Fruit fly (Drosophila melanogaster): ENCODE data around the gene CG34277.

Gene CG34277

dm6 chr3R:5323741-5324538, 45.4 kb upstream of the CG34277 start (continued):
- no peak for TF ChIP-seq esg (GFP tag; conservative IDR thresholded peaks at IDR 0.05)
- no peak for TF ChIP-seq Ptx1 (GFP tag; IDR thresholded peaks at IDR 0.05)
- TF ChIP-seq CG13296 (GFP tag; optimal IDR thresholded peaks at IDR 0.05): no peak
- TF ChIP-seq CG13624 (GFP tag; optimal IDR thresholded peaks at IDR 0.05): no peak
- TF ChIP-seq da (GFP tag; optimal IDR thresholded peaks at IDR 0.05): no peak
- TF ChIP-seq MTF-1 (GFP tag; optimal IDR thresholded peaks at IDR 0.05; ENCODE audit: borderline replicate concordance): peak; percentile 3
- no peak for TF ChIP-seq hkb (optimal IDR thresholded peaks at IDR 0.05)
- TF ChIP-seq hkb (GFP tag; IDR thresholded peaks at IDR 0.05): no peak
- TF ChIP-seq ftz-f1 (GFP tag; optimal IDR thresholded peaks at IDR 0.05): no peak
- TF ChIP-seq CG5180 (GFP tag; optimal IDR thresholded peaks at IDR 0.05): peak; percentile 41
- TF ChIP-seq CG31441 (GFP tag; IDR thresholded peaks at IDR 0.05): no peak
- TF ChIP-seq her (GFP tag; optimal IDR thresholded peaks at IDR 0.05): no peak
- no peak for TF ChIP-seq bowl (GFP tag; IDR thresholded peaks at IDR 0.05)
- TF ChIP-seq Sry-δ (GFP tag; optimal IDR thresholded peaks at IDR 0.05): no peak
- no peak for TF ChIP-seq emc (GFP tag; optimal IDR thresholded peaks at IDR 0.05)
- TF ChIP-seq CG4328 (GFP tag; optimal IDR thresholded peaks at IDR 0.05): no peak
- no peak for TF ChIP-seq rib (GFP tag; IDR thresholded peaks at IDR 0.05)
- TF ChIP-seq dysf (GFP tag; IDR thresholded peaks at IDR 0.05): 0 out of 3 replicates have a peak, but pooled peaks have one; percentile 13
- no peak for TF ChIP-seq crp (GFP tag; optimal IDR thresholded peaks at IDR 0.05)
- no peak for TF ChIP-seq luna (GFP tag; optimal IDR thresholded peaks at IDR 0.05)
- no peak for TF ChIP-seq CG13424 (tag; optimal IDR thresholded peaks at IDR 0.05)
- TF ChIP-seq CG12219 (GFP tag; optimal IDR thresholded peaks at IDR 0.05): no peak
- no peak for TF ChIP-seq Rx (GFP tag; IDR thresholded peaks at IDR 0.05)
- TF ChIP-seq CG6791 (GFP tag; IDR thresholded peaks at IDR 0.05; ENCODE audit: partially characterized antibody): no peak
- TF ChIP-seq tgo (GFP tag; IDR thresholded peaks at IDR 0.05): no peak
- TF ChIP-seq CG7987 (GFP tag; optimal IDR thresholded peaks at IDR 0.05): no peak
- TF ChIP-seq exex (tag; optimal IDR thresholded peaks at IDR 0.05): no peak
- no peak for TF ChIP-seq pho (GFP tag; optimal IDR thresholded peaks at IDR 0.05)
- no peak for TF ChIP-seq lilli (GFP tag; optimal IDR thresholded peaks at IDR 0.05)
- peak; percentile 64; the same call in 2 of the 3 replicates for TF ChIP-seq ci (GFP tag; IDR thresholded peaks at IDR 0.05)
- TF ChIP-seq gt (GFP tag; IDR thresholded peaks at IDR 0.05): no peak
- TF ChIP-seq hbn (GFP tag; IDR thresholded peaks at IDR 0.05; ENCODE audit: partially characterized antibody): no peak
- no peak for TF ChIP-seq sc (optimal IDR thresholded peaks at IDR 0.05)
- no peak for TF ChIP-seq sc (GFP tag; optimal IDR thresholded peaks at IDR 0.05)
- TF ChIP-seq Poxn (GFP tag; IDR thresholded peaks at IDR 0.05): no peak
- no peak for TF ChIP-seq chn (GFP tag; optimal IDR thresholded peaks at IDR 0.05)
- no peak for TF ChIP-seq CG14014 (GFP tag; IDR thresholded peaks at IDR 0.05)
- TF ChIP-seq D19A (tag; optimal IDR thresholded peaks at IDR 0.05): peak; percentile 95
- TF ChIP-seq fu2 (GFP tag; optimal IDR thresholded peaks at IDR 0.05): no peak
- TF ChIP-seq stwl (tag; optimal IDR thresholded peaks at IDR 0.05): no peak
- no peak for TF ChIP-seq CG6765 (GFP tag; optimal IDR thresholded peaks at IDR 0.05)
- TF ChIP-seq HmgD (GFP tag; optimal IDR thresholded peaks at IDR 0.05): no peak
- TF ChIP-seq CG18262 (tag; optimal IDR thresholded peaks at IDR 0.05): no peak
- TF ChIP-seq CG8290 (GFP tag; optimal IDR thresholded peaks at IDR 0.05): no peak
- peak in 1 of 2 experiments; percentile 55 for TF ChIP-seq CG8290 (tag; optimal IDR thresholded peaks at IDR 0.05)
- peak; percentile 100 for TF ChIP-seq CG11504 (tag; optimal IDR thresholded peaks at IDR 0.05)
- TF ChIP-seq CG43689 (GFP tag; IDR thresholded peaks at IDR 0.05): no peak
- no peak for TF ChIP-seq Hsf (GFP tag; optimal IDR thresholded peaks at IDR 0.05)
- no peak for TF ChIP-seq Fer2 (tag; optimal IDR thresholded peaks at IDR 0.05)
- TF ChIP-seq Nf-YC (tag; optimal IDR thresholded peaks at IDR 0.05): no peak
- no peak for TF ChIP-seq HmgZ (tag; optimal IDR thresholded peaks at IDR 0.05)
